Fruit fly (Drosophila melanogaster) whole organism, embryonic: Measurements from ENCODE around the gene Muc14A.

ENCODE experiments used
- Blimp-1 ChIP-seq: fragments of 200-800 bp; sonication (Bioruptor generic); optimal IDR thresholded peaks from 3 replicates; lab custom pipeline; 2018; ENCODE audit warnings: missing biosample characterization, missing genetic modification characterization, mild to moderate bottlenecking, moderate library complexity, missing genetic modification reagents
- CG10321 ChIP-seq: fragments of 200-800 bp; sonication (Bioruptor generic); IDR thresholded peaks from 2 replicates; pipeline ENCODE4 v1.3.6; 2022; ENCODE audit warnings: missing biosample characterization, missing genetic modification characterization
- CG10431 ChIP-seq: fragments of 200-800 bp; sonication (Bioruptor generic); optimal IDR thresholded peaks from 3 replicates; lab custom pipeline; 2018; ENCODE audit warnings: missing biosample characterization, mild to moderate bottlenecking, missing genetic modification characterization
- CG11247 ChIP-seq: fragments of 200-800 bp; sonication (Bioruptor generic); IDR thresholded peaks from 2 replicates; pipeline ENCODE4 v1.3.6; 2022; ENCODE audit warnings: missing biosample characterization, missing genetic modification characterization
- CG13123 ChIP-seq: fragments of 200-800 bp; sonication (Bioruptor generic); optimal IDR thresholded peaks from 2 replicates; lab custom pipeline; 2016; ENCODE audit warnings: missing biosample characterization, missing genetic modification characterization
- CG15479 ChIP-seq: fragments of 200-800 bp; sonication (Bioruptor generic); optimal IDR thresholded peaks from 3 replicates; lab custom pipeline; 2019; ENCODE audit warnings: missing biosample characterization, mild to moderate bottlenecking, missing genetic modification characterization, moderate library complexity
- CG17829 ChIP-seq: fragments of 200-800 bp; optimal IDR thresholded peaks from 2 replicates; lab custom pipeline; 2019; ENCODE audit warnings: missing biosample characterization, mild to moderate bottlenecking, missing genetic modification characterization, moderate library complexity
- CG18599 ChIP-seq: fragments of 200-800 bp; sonication (Bioruptor generic); optimal IDR thresholded peaks from 3 replicates; lab custom pipeline; 2017; ENCODE audit warnings: missing biosample characterization, missing genetic modification characterization, mild to moderate bottlenecking, moderate library complexity, missing genetic modification reagents
- CG31365 ChIP-seq: fragments of 200-800 bp; sonication (Bioruptor generic); optimal IDR thresholded peaks from 2 replicates; lab custom pipeline; 2018; ENCODE audit warnings: missing biosample characterization, mild to moderate bottlenecking, missing genetic modification characterization
- CG31388 ChIP-seq: fragments of 200-800 bp; sonication (Bioruptor generic); optimal IDR thresholded peaks from 2 replicates; lab custom pipeline; 2016; ENCODE audit warnings: missing biosample characterization, missing genetic modification characterization
- CG33557 ChIP-seq: fragments of 200-800 bp; sonication (Bioruptor generic); optimal IDR thresholded peaks from 2 replicates; lab custom pipeline; 2019; ENCODE audit warnings: missing biosample characterization, mild to moderate bottlenecking, missing genetic modification characterization, moderate library complexity
- CG3995 ChIP-seq: fragments of 200-800 bp; sonication (Bioruptor generic); optimal IDR thresholded peaks from 3 replicates; lab custom pipeline; 2016; ENCODE audit warnings: missing biosample characterization, missing genetic modification characterization
- CG6683 ChIP-seq: fragments of 200-800 bp; sonication (Bioruptor generic); optimal IDR thresholded peaks from 2 replicates; lab custom pipeline; 2017; ENCODE audit warnings: missing biosample characterization, mild to moderate bottlenecking, missing genetic modification characterization, missing genetic modification reagents
- CG7271 ChIP-seq: fragments of 200-800 bp; sonication (Bioruptor generic); optimal IDR thresholded peaks from 2 replicates; lab custom pipeline; 2018; ENCODE audit warnings: missing biosample characterization, mild to moderate bottlenecking, missing genetic modification characterization, moderate library complexity
- CG7839 ChIP-seq: fragments of 200-800 bp; sonication (Bioruptor generic); optimal IDR thresholded peaks from 3 replicates; lab custom pipeline; 2018; ENCODE audit warnings: missing biosample characterization, mild to moderate bottlenecking, missing genetic modification characterization, moderate library complexity
- CG7928 ChIP-seq: fragments of 200-800 bp; sonication (Bioruptor generic); optimal IDR thresholded peaks from 2 replicates; lab custom pipeline; 2017; ENCODE audit warnings: missing biosample characterization, mild to moderate bottlenecking, missing genetic modification characterization
- CG8281 ChIP-seq: fragments of 200-800 bp; sonication (Bioruptor generic); optimal IDR thresholded peaks from 2 replicates; lab custom pipeline; 2018; ENCODE audit warnings: missing biosample characterization, mild to moderate bottlenecking, missing genetic modification characterization, moderate library complexity
- CG9609 ChIP-seq: fragments of 200-800 bp; sonication (Bioruptor generic); optimal IDR thresholded peaks from 3 replicates; lab custom pipeline; 2016; ENCODE audit warnings: missing biosample characterization, missing genetic modification characterization
- CG9932 ChIP-seq: fragments of 200-800 bp; sonication (Bioruptor generic); IDR thresholded peaks from 2 replicates; pipeline ENCODE4 v1.3.6; 2022; ENCODE audit warnings: missing biosample characterization, missing genetic modification characterization
- Drgx ChIP-seq: fragments of 200-800 bp; sonication (Bioruptor generic); IDR thresholded peaks from 2 replicates; pipeline ENCODE4 v1.3.6; 2022; ENCODE audit warnings: missing biosample characterization, missing genetic modification characterization
- Gug ChIP-seq: fragments of 200-800 bp; sonication (Bioruptor generic); IDR thresholded peaks from 4 replicates; pipeline ENCODE4 v1.3.6; 2022; ENCODE audit warnings: missing biosample characterization, missing genetic modification characterization
- HLH54F ChIP-seq: fragments of 200-800 bp; sonication (Bioruptor generic); optimal IDR thresholded peaks from 3 replicates; lab custom pipeline; 2016; ENCODE audit warnings: missing biosample characterization, missing genetic modification characterization
- Hand ChIP-seq: fragments of 200-800 bp; sonication (Bioruptor generic); optimal IDR thresholded peaks from 2 replicates; lab custom pipeline; 2017; ENCODE audit warnings: mild to moderate bottlenecking, missing biosample characterization, missing genetic modification reagents, missing genetic modification characterization
- Hr3 ChIP-seq: fragments of 200-800 bp; sonication (Bioruptor generic); optimal IDR thresholded peaks from 3 replicates; lab custom pipeline; 2016; ENCODE audit warnings: missing biosample characterization, missing genetic modification characterization
- Lhr ChIP-seq: fragments of 200-800 bp; sonication (Bioruptor generic); optimal IDR thresholded peaks from 3 replicates; lab custom pipeline; 2017; ENCODE audit warnings: mild to moderate bottlenecking, missing biosample characterization, missing genetic modification reagents, missing genetic modification characterization
- Mad ChIP-seq: fragments of 200-800 bp; sonication (Bioruptor generic); optimal IDR thresholded peaks from 2 replicates; lab custom pipeline; 2016; ENCODE audit warnings: missing biosample characterization, missing genetic modification characterization
- PHDP ChIP-seq: fragments of 200-800 bp; sonication (Bioruptor generic); optimal IDR thresholded peaks from 3 replicates; lab custom pipeline; 2018; ENCODE audit warnings: missing biosample characterization, mild to moderate bottlenecking, missing genetic modification characterization, moderate library complexity
- Rfx ChIP-seq: fragments of 200-800 bp; sonication (Bioruptor generic); IDR thresholded peaks from 2 replicates; pipeline ENCODE4 v1.3.6; 2022; ENCODE audit warnings: missing biosample characterization, missing genetic modification characterization
- Sox102F ChIP-seq: fragments of 200-800 bp; sonication (Bioruptor generic); optimal IDR thresholded peaks from 2 replicates; lab custom pipeline; 2018; ENCODE audit warnings: missing biosample characterization, mild to moderate bottlenecking, missing genetic modification characterization, moderate library complexity
- Spps ChIP-seq: fragments of 200-800 bp; sonication (Bioruptor generic); optimal IDR thresholded peaks from 2 replicates; lab custom pipeline; 2018; ENCODE audit warnings: missing biosample characterization, mild to moderate bottlenecking, missing genetic modification characterization
- TFAM ChIP-seq: fragments of 200-800 bp; sonication (Bioruptor generic); optimal IDR thresholded peaks from 2 replicates; lab custom pipeline; 2017; ENCODE audit warnings: missing biosample characterization, missing genetic modification characterization, inconsistent platforms
- Trl ChIP-seq, 3 experiments: fragments of >200 bp in 2 of 3; fragments of 200-800 bp in 1 of 3; sonication (Bioruptor generic) in 1 of 3; optimal IDR thresholded peaks; 2 replicates in 1 of 3; 3 replicates in 2 of 3; lab custom pipeline; 2016 to 2017; ENCODE audit warnings: missing biosample characterization in 1 of 3, missing genetic modification characterization in 1 of 3
- ab ChIP-seq: fragments of 200-800 bp; sonication (Bioruptor generic); optimal IDR thresholded peaks from 2 replicates; lab custom pipeline; 2016; ENCODE audit warnings: missing biosample characterization, missing genetic modification characterization
- cato ChIP-seq: fragments of 200-800 bp; sonication (Bioruptor generic); optimal IDR thresholded peaks from 2 replicates; lab custom pipeline; 2016; ENCODE audit warnings: missing biosample characterization, missing genetic modification characterization, borderline replicate concordance
- chm ChIP-seq: fragments of 200-800 bp; sonication (Bioruptor generic); IDR thresholded peaks from 2 replicates; pipeline ENCODE4 v1.3.6; 2022; ENCODE audit warnings: missing biosample characterization, missing genetic modification characterization
- crp ChIP-seq, 2 experiments: fragments of 200-800 bp; sonication (Bioruptor generic); optimal IDR thresholded peaks; 2 replicates in 1 of 2; 3 replicates in 1 of 2; lab custom pipeline; 2017; ENCODE audit warnings: missing biosample characterization in 2 of 2, missing genetic modification characterization in 2 of 2, mild to moderate bottlenecking in 1 of 2, moderate library complexity in 1 of 2
- ind ChIP-seq: fragments of 200-800 bp; sonication (Bioruptor generic); optimal IDR thresholded peaks from 3 replicates; lab custom pipeline; 2016; ENCODE audit warnings: missing biosample characterization, missing genetic modification characterization
- ken ChIP-seq: fragments of 200-800 bp; sonication (Bioruptor generic); IDR thresholded peaks from 3 replicates; pipeline ENCODE4 v1.3.6; 2022; ENCODE audit warnings: missing biosample characterization, missing genetic modification characterization
- kni ChIP-seq: fragments of 200-800 bp; sonication (Bioruptor generic); optimal IDR thresholded peaks from 3 replicates; lab custom pipeline; 2017; ENCODE audit warnings: mild to moderate bottlenecking, missing biosample characterization, missing genetic modification reagents, missing genetic modification characterization
- lbe ChIP-seq: fragments of 200-800 bp; sonication (Bioruptor generic); optimal IDR thresholded peaks from 2 replicates; lab custom pipeline; 2016; ENCODE audit warnings: missing biosample characterization, mild to moderate bottlenecking, missing genetic modification characterization
- oc ChIP-seq: fragments of 200-800 bp; sonication (Bioruptor generic); optimal IDR thresholded peaks from 2 replicates; lab custom pipeline; 2018; ENCODE audit warnings: missing biosample characterization, mild to moderate bottlenecking, missing genetic modification characterization, moderate library complexity
- onecut ChIP-seq: fragments of 200-800 bp; sonication (Bioruptor generic); IDR thresholded peaks from 2 replicates; pipeline ENCODE4 v1.3.6; 2022; ENCODE audit warnings: missing biosample characterization, missing genetic modification characterization
- salm ChIP-seq: fragments of 200-800 bp; sonication (Bioruptor generic); optimal IDR thresholded peaks from 2 replicates; lab custom pipeline; 2018; ENCODE audit warnings: missing biosample characterization, mild to moderate bottlenecking, missing genetic modification characterization
- seq ChIP-seq: fragments of 200-800 bp; sonication (Bioruptor generic); IDR thresholded peaks from 2 replicates; pipeline ENCODE4 v1.3.6; 2022; ENCODE audit warnings: missing biosample characterization, missing genetic modification characterization
- slou ChIP-seq: fragments of 200-800 bp; sonication (Bioruptor generic); optimal IDR thresholded peaks from 3 replicates; lab custom pipeline; 2016; ENCODE audit warnings: missing biosample characterization, missing genetic modification characterization
- stwl ChIP-seq: fragments of 200-800 bp; sonication (Bioruptor generic); optimal IDR thresholded peaks from 3 replicates; lab custom pipeline; 2018; ENCODE audit warnings: missing biosample characterization, mild to moderate bottlenecking, missing genetic modification characterization, moderate library complexity
- tin ChIP-seq: fragments of 200-800 bp; sonication (Bioruptor generic); optimal IDR thresholded peaks from 3 replicates; lab custom pipeline; 2016; ENCODE audit warnings: missing biosample characterization, missing genetic modification characterization
- twi ChIP-seq: fragments of 200-800 bp; optimal IDR thresholded peaks from 2 replicates; lab custom pipeline; 2019; ENCODE audit warnings: missing biosample characterization, mild to moderate bottlenecking, missing genetic modification characterization, moderate library complexity

Gene Muc14A

dm6 chrX:16104738-16105426, 96.0 kb downstream of the Muc14A start, which contains the start of the genes CG42353 and CG42354 (continued):
- TF ChIP-seq tin (GFP tag; lab: Kevin White, UChicago) (peak; percentile 96), Gug (GFP tag; lab: Robert Waterston, UW) (peak; percentile 89), HLH54F (GFP tag; lab: Kevin White, UChicago) (peak; percentile 95), CG31388 (GFP tag; lab: Kevin White, UChicago) (peak; percentile 88), oc (tag; lab: Kevin White, UChicago) (peak; percentile 95), CG3995 (GFP tag; lab: Kevin White, UChicago) (peak; percentile 51), seq (peak; percentile 94), CG7271 (tag; lab: Kevin White, UChicago) (peak; percentile 80), stwl (peak; percentile 71), CG9609 (peak; percentile 96), Mad (GFP tag; lab: Kevin White, UChicago) (peak; percentile 94), Rfx (peak; percentile 93), slou (GFP tag; lab: Kevin White, UChicago) (peak; percentile 90), crp (GFP tag; optimal IDR thresholded peaks at IDR 0.05; lab: Kevin White, UChicago) (peak; percentile 20 to 69), salm (tag; lab: Kevin White, UChicago) (peak; percentile 92), chm (GFP tag; lab: Robert Waterston, UW) (peak; percentile 89), CG10321 (peak; percentile 70), lbe (peak; percentile 92), CG7839 (peak; percentile 97), onecut (peak; percentile 84), CG18599 (GFP tag; lab: Kevin White, UChicago) (peak; percentile 97), Sox102F (GFP tag; lab: Kevin White, UChicago) (peak; percentile 96), Blimp-1 (GFP tag; lab: Kevin White, UChicago) (peak; percentile 95), CG13123 (GFP tag; lab: Kevin White, UChicago) (peak; percentile 84), ind (GFP tag; lab: Kevin White, UChicago) (peak; percentile 95), CG17829 (tag; lab: Kevin White, UChicago) (peak; percentile 97), Spps (tag; lab: Kevin White, UChicago) (peak; percentile 96), Hand (GFP tag; lab: Kevin White, UChicago) (peak; percentile 91), CG8281 (tag; lab: Kevin White, UChicago) (peak; percentile 86), kni (GFP tag; lab: Kevin White, UChicago) (peak; percentile 75), CG33557 (GFP tag; lab: Kevin White, UChicago) (peak; percentile 96), CG10431 (GFP tag; lab: Kevin White, UChicago) (peak; percentile 85), Hr3 (GFP tag; lab: Kevin White, UChicago) (peak; percentile 96), Drgx (GFP tag; lab: Robert Waterston, UW) (peak; percentile 93), CG11247 (GFP tag; lab: Robert Waterston, UW) (peak; percentile 88), CG7928 (GFP tag; lab: Kevin White, UChicago) (peak; percentile 69), CG31365 (tag; lab: Kevin White, UChicago) (peak; percentile 83), Lhr (GFP tag; lab: Kevin White, UChicago) (peak; percentile 85), cato (peak; percentile 94), CG9932 (GFP tag; lab: Robert Waterston, UW) (peak; percentile 92), ab (GFP tag; lab: Kevin White, UChicago) (peak; percentile 83), PHDP (tag; lab: Kevin White, UChicago) (peak; percentile 97), ken (GFP tag; lab: Robert Waterston, UW) (peak; percentile 92), CG15479 (GFP tag; lab: Kevin White, UChicago) (peak; percentile 54), CG6683 (GFP tag; lab: Kevin White, UChicago) (peak; percentile 87), Trl (optimal IDR thresholded peaks at IDR 0.05; lab: Kevin White, UChicago) (no peak), Trl (GFP tag; optimal IDR thresholded peaks at IDR 0.05; lab: Kevin White, UChicago) (peak; percentile 46), TFAM (GFP tag; lab: Kevin White, UChicago) (peak; percentile 82), twi (peak; percentile 94)
